Worm (Caenorhabditis elegans) whole organism, late embryonic: ENCODE measurements around the gene T05A7.13.

ENCODE experiments used
- K09A11.1 ChIP-seq: sonication (generic microtip); optimal IDR thresholded peaks from 2 replicates; lab custom pipeline; 2017; ENCODE audit warnings: antibody characterized with exemption, mild to moderate bottlenecking, missing genetic modification characterization, missing compliant biosample characterization; ENCODE audit not compliant: insufficient read depth
- ahr-1 ChIP-seq: sonication (generic microtip); optimal IDR thresholded peaks from 2 replicates; lab custom pipeline; 2016; ENCODE audit warnings: missing genetic modification characterization, missing compliant biosample characterization
- ama-1 ChIP-seq: fragments of 150-350 bp; optimal IDR thresholded peaks from 2 replicates; lab custom pipeline; 2014
- ceh-22 ChIP-seq: sonication (generic microtip); optimal IDR thresholded peaks from 2 replicates; lab custom pipeline; 2017; ENCODE audit warnings: missing biosample characterization, missing genetic modification characterization
- ceh-34 ChIP-seq: sonication (generic microtip); optimal IDR thresholded peaks from 2 replicates; lab custom pipeline; 2016; ENCODE audit warnings: mild to moderate bottlenecking, missing genetic modification characterization, missing compliant biosample characterization
- dve-1 ChIP-seq: sonication (generic microtip); optimal IDR thresholded peaks from 2 replicates; lab custom pipeline; 2017; ENCODE audit warnings: antibody characterized with exemption, mild to moderate bottlenecking, missing genetic modification characterization, missing compliant biosample characterization
- hlh-30 ChIP-seq: sonication (generic microtip); optimal IDR thresholded peaks from 2 replicates; lab custom pipeline; 2017; ENCODE audit warnings: antibody characterized with exemption, missing genetic modification characterization, missing compliant biosample characterization; ENCODE audit not compliant: insufficient read depth
- hlh-6 ChIP-seq: sonication (generic microtip); optimal IDR thresholded peaks from 2 replicates; lab custom pipeline; 2016; ENCODE audit warnings: missing genotype, missing genetic modification characterization, missing compliant biosample characterization
- nhr-232 ChIP-seq: sonication (generic microtip); optimal IDR thresholded peaks from 2 replicates; lab custom pipeline; 2016; ENCODE audit warnings: missing genetic modification characterization, missing compliant biosample characterization
- npax-4 ChIP-seq: sonication (generic microtip); optimal IDR thresholded peaks from 2 replicates; lab custom pipeline; 2016; ENCODE audit warnings: missing genetic modification characterization, missing compliant biosample characterization
- pax-1 ChIP-seq: fragments of 150-350 bp; optimal IDR thresholded peaks from 2 replicates; lab custom pipeline; 2014; ENCODE audit warnings: missing biosample characterization, missing genetic modification characterization

- TF ChIP-seq npax-4 (tag; lab: Kevin White, UChicago) (no peak), pax-1 (tag; lab: Kevin White, UChicago) (no peak), dve-1 (tag; lab: Kevin White, UChicago) (no peak), ceh-34 (tag; lab: Kevin White, UChicago) (no peak), ahr-1 (tag; lab: Kevin White, UChicago) (no peak), hlh-6 (tag; lab: Kevin White, UChicago) (no peak), K09A11.1 (tag; lab: Kevin White, UChicago) (no peak), ama-1 (no peak), hlh-30 (peak; percentile 41), nhr-232 (no peak), ceh-22 (no peak)
These were observed 45.2 kb upstream of the T05A7.13 start, which contains the start of the genes F10G7.9 and tsn-1 for ce11 chrII:4706359-4706871.
